Worm (Caenorhabditis elegans) whole organism, late embryonic: ENCODE results near the gene str-41.

Source experiments
- C08G9.2 ChIP-seq: sonication (generic microtip); optimal IDR thresholded peaks from 2 replicates; lab custom pipeline; 2016; ENCODE audit warnings: mild to moderate bottlenecking, missing genetic modification characterization, moderate library complexity, missing compliant biosample characterization
- K02D7.2 ChIP-seq: sonication (generic microtip); optimal IDR thresholded peaks from 2 replicates; lab custom pipeline; 2017; ENCODE audit warnings: mild to moderate bottlenecking, missing genetic modification characterization, missing compliant biosample characterization
- T23F11.4 ChIP-seq: fragments of 200-800 bp; sonication (Bioruptor generic); optimal IDR thresholded peaks from 2 replicates; lab custom pipeline; 2018; ENCODE audit warnings: mild to moderate bottlenecking, missing genetic modification characterization, missing compliant biosample characterization
- Y22D7AL.16 ChIP-seq: sonication (generic microtip); optimal IDR thresholded peaks from 2 replicates; lab custom pipeline; 2016; ENCODE audit warnings: missing genetic modification characterization, missing compliant biosample characterization
- ahr-1 ChIP-seq: sonication (generic microtip); optimal IDR thresholded peaks from 2 replicates; lab custom pipeline; 2016; ENCODE audit warnings: missing genetic modification characterization, missing compliant biosample characterization
- ceh-19 ChIP-seq: fragments of 200-800 bp; sonication (Bioruptor generic); optimal IDR thresholded peaks from 2 replicates; lab custom pipeline; 2018; ENCODE audit warnings: mild to moderate bottlenecking, missing genetic modification characterization, missing compliant biosample characterization
- ceh-2 ChIP-seq: sonication (generic microtip); optimal IDR thresholded peaks from 2 replicates; lab custom pipeline; 2016; ENCODE audit warnings: missing genotype, missing genetic modification characterization, missing compliant biosample characterization
- ceh-31 ChIP-seq: sonication (generic microtip); optimal IDR thresholded peaks from 2 replicates; lab custom pipeline; 2016; ENCODE audit warnings: missing genetic modification characterization, missing compliant biosample characterization
- ceh-45 ChIP-seq: fragments of 200-800 bp; sonication (Bioruptor generic); IDR thresholded peaks from 2 replicates; pipeline ENCODE4 v1.3.6; 2022; ENCODE audit warnings: missing genetic modification reagents, missing genetic modification characterization, missing compliant biosample characterization
- ceh-9 ChIP-seq: sonication (generic microtip); optimal IDR thresholded peaks from 2 replicates; lab custom pipeline; 2016; ENCODE audit warnings: mild to moderate bottlenecking, missing genetic modification characterization, inconsistent platforms, missing compliant biosample characterization
- dmd-4 ChIP-seq: sonication (generic microtip); optimal IDR thresholded peaks from 2 replicates; lab custom pipeline; 2016; ENCODE audit warnings: borderline replicate concordance, missing genetic modification characterization, missing compliant biosample characterization
- elt-4 ChIP-seq: sonication (generic microtip); optimal IDR thresholded peaks from 2 replicates; lab custom pipeline; 2016; ENCODE audit warnings: missing genetic modification characterization, missing compliant biosample characterization
- ets-4 ChIP-seq: sonication (generic microtip); optimal IDR thresholded peaks from 2 replicates; lab custom pipeline; 2016; ENCODE audit warnings: missing genetic modification characterization, missing compliant biosample characterization
- fkh-6 ChIP-seq: sonication (generic microtip); optimal IDR thresholded peaks from 2 replicates; lab custom pipeline; 2016; ENCODE audit warnings: missing genetic modification characterization, missing compliant biosample characterization
- gmeb-2 ChIP-seq: sonication (generic microtip); optimal IDR thresholded peaks from 2 replicates; lab custom pipeline; 2016; ENCODE audit warnings: missing genetic modification characterization, inconsistent platforms, missing compliant biosample characterization
- hlh-15 ChIP-seq: sonication (generic microtip); optimal IDR thresholded peaks from 2 replicates; lab custom pipeline; 2016; ENCODE audit warnings: missing genetic modification characterization, missing compliant biosample characterization
- hlh-30 ChIP-seq: sonication (generic microtip); optimal IDR thresholded peaks from 2 replicates; lab custom pipeline; 2017; ENCODE audit warnings: antibody characterized with exemption, missing genetic modification characterization, missing compliant biosample characterization; ENCODE audit not compliant: insufficient read depth
- hlh-8 ChIP-seq: sonication (generic microtip); optimal IDR thresholded peaks from 2 replicates; lab custom pipeline; 2016; ENCODE audit warnings: missing genotype, missing genetic modification characterization, missing compliant biosample characterization
- lim-6 ChIP-seq: sonication (generic microtip); optimal IDR thresholded peaks from 2 replicates; lab custom pipeline; 2016; ENCODE audit warnings: missing genetic modification characterization, missing compliant biosample characterization
- lin-11 ChIP-seq: fragments of 200-800 bp; sonication (Bioruptor generic); optimal IDR thresholded peaks from 2 replicates; lab custom pipeline; 2018; ENCODE audit warnings: mild to moderate bottlenecking, missing genetic modification characterization, missing compliant biosample characterization
- nhr-11 ChIP-seq: fragments of 150-350 bp; optimal IDR thresholded peaks from 2 replicates; lab custom pipeline; 2014; ENCODE audit warnings: missing biosample characterization, missing genetic modification characterization
- nhr-232 ChIP-seq: sonication (generic microtip); optimal IDR thresholded peaks from 2 replicates; lab custom pipeline; 2016; ENCODE audit warnings: missing genetic modification characterization, missing compliant biosample characterization
- npax-4 ChIP-seq: sonication (generic microtip); optimal IDR thresholded peaks from 2 replicates; lab custom pipeline; 2016; ENCODE audit warnings: missing genetic modification characterization, missing compliant biosample characterization
- pag-3 ChIP-seq: sonication (generic microtip); optimal IDR thresholded peaks from 2 replicates; lab custom pipeline; 2016; ENCODE audit warnings: missing compliant biosample characterization, missing genetic modification characterization, borderline replicate concordance
- pax-1 ChIP-seq: fragments of 150-350 bp; optimal IDR thresholded peaks from 2 replicates; lab custom pipeline; 2014; ENCODE audit warnings: missing biosample characterization, missing genetic modification characterization
- ref-2 ChIP-seq: sonication (generic microtip); optimal IDR thresholded peaks from 2 replicates; lab custom pipeline; 2016; ENCODE audit warnings: missing genetic modification characterization, missing compliant biosample characterization
- tbx-7 ChIP-seq: sonication (generic microtip); optimal IDR thresholded peaks from 2 replicates; lab custom pipeline; 2016; ENCODE audit warnings: missing genotype, missing genetic modification characterization, missing compliant biosample characterization
- unc-3 ChIP-seq, 2 experiments: fragments of 200-800 bp in 1 of 2; sonication (Bioruptor generic) in 1 of 2; sonication (generic microtip) in 1 of 2; conservative IDR thresholded peaks in 1 of 2; optimal IDR thresholded peaks in 1 of 2; 2 replicates each; pipeline versions ENCODE4 v1.3.6 to Lab custom; 2016 to 2022; ENCODE audit warnings: missing compliant biosample characterization in 2 of 2, missing genetic modification characterization in 2 of 2, missing genetic modification reagents in 1 of 2

str-41 gene

ce11 chrV:7454236-7454635, 42.4 kb downstream of the str-41 start, which contains the start of gene try-8:
try-8 (minus strand) TSS chrV:7454336.
- no peak for TF ChIP-seq fkh-6
- TF ChIP-seq C08G9.2, result no peak
- TF ChIP-seq ets-4 (tag; lab: Kevin White, UChicago), result no peak
- TF ChIP-seq T23F11.4 (GFP tag; lab: Kevin White, UChicago), result no peak
- TF ChIP-seq hlh-8 (tag; lab: Kevin White, UChicago), result no peak
- no peak for TF ChIP-seq pag-3 (tag; lab: Kevin White, UChicago)
- TF ChIP-seq nhr-232 (tag; lab: Kevin White, UChicago), result no peak
- TF ChIP-seq pax-1 (tag; lab: Kevin White, UChicago), result no peak
- TF ChIP-seq Y22D7AL.16, result no peak
- no peak for TF ChIP-seq npax-4 (tag; lab: Kevin White, UChicago)
- TF ChIP-seq dmd-4 (tag; lab: Kevin White, UChicago), result no peak
- TF ChIP-seq lim-6 (tag; lab: Kevin White, UChicago), result no peak
- TF ChIP-seq nhr-11 (tag; lab: Kevin White, UChicago), result no peak
- no peak for TF ChIP-seq K02D7.2 (tag; lab: Kevin White, UChicago)
- TF ChIP-seq gmeb-2 (tag; lab: Kevin White, UChicago), result no peak
- TF ChIP-seq hlh-30 (tag; lab: Kevin White, UChicago), result no peak
- TF ChIP-seq tbx-7 (tag; lab: Kevin White, UChicago), result no peak

ce11 chrV:7455008-7455407, 43.2 kb downstream of the str-41 start, which contains the start of gene F25E5.2:
F25E5.2 (plus strand) TSS chrV:7455308.
- TF ChIP-seq ref-2 (tag; lab: Kevin White, UChicago), result no peak
- no peak for TF ChIP-seq ceh-19 (GFP tag; lab: Kevin White, UChicago)
- no peak for TF ChIP-seq ceh-31
- no peak for TF ChIP-seq ceh-2 (tag; lab: Kevin White, UChicago)
- TF ChIP-seq lin-11 (tag; lab: Kevin White, UChicago), result no peak
- no peak for TF ChIP-seq hlh-15

ce11 chrV:7460898-7461297, 49.1 kb downstream of the str-41 start, which contains the start of gene srh-92:
srh-92 (minus strand) TSS chrV:7460998.
- TF ChIP-seq ceh-45 (GFP tag; lab: Robert Waterston, UW), result no peak
- no peak for TF ChIP-seq ceh-9
- TF ChIP-seq unc-3 (GFP tag; conservative IDR thresholded peaks at IDR 0.05; lab: Robert Waterston, UW), result no peak
- no peak for TF ChIP-seq unc-3 (tag; optimal IDR thresholded peaks at IDR 0.05; lab: Kevin White, UChicago)
- no peak for TF ChIP-seq ets-4 (tag; lab: Kevin White, UChicago)
- TF ChIP-seq ahr-1 (tag; lab: Kevin White, UChicago), result no peak
- no peak for TF ChIP-seq T23F11.4 (GFP tag; lab: Kevin White, UChicago)
- no peak for TF ChIP-seq pag-3 (tag; lab: Kevin White, UChicago)
- no peak for TF ChIP-seq elt-4
